Fruit fly (Drosophila melanogaster) whole organism, embryonic: ENCODE measurements around the gene CG45061.

Experiments used
- Blimp-1 ChIP-seq: fragments of 200-800 bp; sonication (Bioruptor generic); optimal IDR thresholded peaks from 3 replicates; lab custom pipeline; 2018; ENCODE audit warnings: missing biosample characterization, missing genetic modification characterization, mild to moderate bottlenecking, moderate library complexity, missing genetic modification reagents
- CG10462 ChIP-seq: fragments of 200-800 bp; sonication (Bioruptor generic); optimal IDR thresholded peaks from 2 replicates; lab custom pipeline; 2016; ENCODE audit warnings: missing biosample characterization, missing genetic modification characterization
- CG10979 ChIP-seq: fragments of 200-800 bp; sonication (Bioruptor generic); optimal IDR thresholded peaks from 2 replicates; lab custom pipeline; 2018; ENCODE audit warnings: missing biosample characterization, mild to moderate bottlenecking, missing genetic modification characterization, moderate library complexity
- CG11456 ChIP-seq: fragments of 200-800 bp; sonication (Bioruptor generic); IDR thresholded peaks from 3 replicates; pipeline ENCODE4 v1.3.6; 2022; ENCODE audit warnings: missing biosample characterization, missing genetic modification characterization
- CG11504 ChIP-seq: fragments of 200-800 bp; sonication (Bioruptor generic); optimal IDR thresholded peaks from 3 replicates; lab custom pipeline; 2019; ENCODE audit warnings: missing biosample characterization, mild to moderate bottlenecking, missing genetic modification characterization, moderate library complexity
- CG13424 ChIP-seq: fragments of 200-800 bp; sonication (Bioruptor generic); optimal IDR thresholded peaks from 2 replicates; lab custom pipeline; 2019; ENCODE audit warnings: missing biosample characterization, mild to moderate bottlenecking, missing genetic modification characterization, moderate library complexity
- CG13775 ChIP-seq: fragments of 200-800 bp; sonication (Bioruptor generic); optimal IDR thresholded peaks from 3 replicates; lab custom pipeline; 2017; ENCODE audit warnings: missing biosample characterization, mild to moderate bottlenecking, missing genetic modification characterization
- CG14050 ChIP-seq: fragments of 200-800 bp; sonication (Bioruptor generic); IDR thresholded peaks from 3 replicates; pipeline ENCODE4 v1.3.6; 2022; ENCODE audit warnings: missing biosample characterization, missing genetic modification characterization
- CG14441 ChIP-seq: fragments of 200-800 bp; sonication (Bioruptor generic); IDR thresholded peaks from 2 replicates; pipeline ENCODE4 v1.3.6; 2022; ENCODE audit warnings: missing biosample characterization, missing genetic modification characterization
- CG15514 ChIP-seq: fragments of 200-800 bp; sonication (Bioruptor generic); optimal IDR thresholded peaks from 3 replicates; lab custom pipeline; 2017; ENCODE audit warnings: missing biosample characterization, missing genetic modification characterization, mild to moderate bottlenecking, moderate library complexity, missing genetic modification reagents
- CG18011 ChIP-seq: fragments of 200-800 bp; sonication (Bioruptor generic); optimal IDR thresholded peaks from 2 replicates; lab custom pipeline; 2017; ENCODE audit warnings: missing biosample characterization, missing genetic modification characterization, mild to moderate bottlenecking, moderate library complexity, missing genotype
- CG18599 ChIP-seq: fragments of 200-800 bp; sonication (Bioruptor generic); optimal IDR thresholded peaks from 3 replicates; lab custom pipeline; 2017; ENCODE audit warnings: missing biosample characterization, missing genetic modification characterization, mild to moderate bottlenecking, moderate library complexity, missing genetic modification reagents
- CG30403 ChIP-seq: fragments of 200-800 bp; sonication (Bioruptor generic); optimal IDR thresholded peaks from 3 replicates; lab custom pipeline; 2016; ENCODE audit warnings: missing biosample characterization, missing genetic modification characterization
- CG33557 ChIP-seq: fragments of 200-800 bp; sonication (Bioruptor generic); optimal IDR thresholded peaks from 2 replicates; lab custom pipeline; 2019; ENCODE audit warnings: missing biosample characterization, mild to moderate bottlenecking, missing genetic modification characterization, moderate library complexity
- CG3847 ChIP-seq: fragments of 200-800 bp; sonication (Bioruptor generic); IDR thresholded peaks from 2 replicates; pipeline ENCODE4 v1.3.6; 2022; ENCODE audit warnings: missing biosample characterization, missing genetic modification characterization
- CG3995 ChIP-seq: fragments of 200-800 bp; sonication (Bioruptor generic); optimal IDR thresholded peaks from 3 replicates; lab custom pipeline; 2016; ENCODE audit warnings: missing biosample characterization, missing genetic modification characterization
- CG4424 ChIP-seq: fragments of 200-800 bp; sonication (Bioruptor generic); optimal IDR thresholded peaks from 3 replicates; lab custom pipeline; 2016; ENCODE audit warnings: missing biosample characterization, missing genetic modification characterization
- CG4617 ChIP-seq: fragments of 200-800 bp; sonication (Bioruptor generic); optimal IDR thresholded peaks from 3 replicates; lab custom pipeline; 2016; ENCODE audit warnings: missing biosample characterization, missing genetic modification characterization, borderline replicate concordance
- CG4820 ChIP-seq: fragments of 200-800 bp; sonication (Bioruptor generic); optimal IDR thresholded peaks from 3 replicates; lab custom pipeline; 2016; ENCODE audit warnings: missing biosample characterization, missing genetic modification characterization
- CG8359 ChIP-seq: fragments of 200-800 bp; sonication (Bioruptor generic); optimal IDR thresholded peaks from 2 replicates; lab custom pipeline; 2017; ENCODE audit warnings: missing biosample characterization, mild to moderate bottlenecking, missing genetic modification characterization, borderline replicate concordance
- CG9437 ChIP-seq: fragments of 200-800 bp; sonication (Bioruptor generic); optimal IDR thresholded peaks from 2 replicates; lab custom pipeline; 2018; ENCODE audit warnings: missing biosample characterization, mild to moderate bottlenecking, missing genetic modification characterization
- CG9609 ChIP-seq: fragments of 200-800 bp; sonication (Bioruptor generic); optimal IDR thresholded peaks from 3 replicates; lab custom pipeline; 2016; ENCODE audit warnings: missing biosample characterization, missing genetic modification characterization
- D19B ChIP-seq: fragments of 200-800 bp; sonication (Bioruptor generic); optimal IDR thresholded peaks from 2 replicates; lab custom pipeline; 2017; ENCODE audit warnings: missing biosample characterization, mild to moderate bottlenecking, missing genetic modification characterization
- Deaf1 ChIP-seq: fragments of 200-800 bp; optimal IDR thresholded peaks from 3 replicates; lab custom pipeline; 2019; ENCODE audit warnings: missing biosample characterization, mild to moderate bottlenecking, missing genetic modification characterization, moderate library complexity
- Doc2 ChIP-seq: fragments of 200-800 bp; sonication (Bioruptor generic); IDR thresholded peaks from 2 replicates; pipeline ENCODE4 v1.3.6; 2022; ENCODE audit warnings: missing biosample characterization, missing genetic modification characterization
- E2f2 ChIP-seq: fragments of 200-800 bp; sonication (Bioruptor generic); IDR thresholded peaks from 2 replicates; pipeline ENCODE4 v1.3.6; 2022; ENCODE audit warnings: missing biosample characterization, missing genetic modification characterization
- Fer3 ChIP-seq: fragments of 200-800 bp; sonication (Bioruptor generic); optimal IDR thresholded peaks from 2 replicates; lab custom pipeline; 2018; ENCODE audit warnings: missing biosample characterization, mild to moderate bottlenecking, missing genetic modification characterization, moderate library complexity
- H15 ChIP-seq: fragments of 200-800 bp; sonication (Bioruptor generic); IDR thresholded peaks from 3 replicates; pipeline ENCODE4 v1.3.6; 2022; ENCODE audit warnings: missing biosample characterization, missing genetic modification characterization
- Hr78 ChIP-seq, 2 experiments: fragments of 200-800 bp in 1 of 2; fragments of >200 bp in 1 of 2; sonication (Bioruptor generic) in 1 of 2; optimal IDR thresholded peaks; 2 replicates each; lab custom pipeline; 2017 to 2019; ENCODE audit warnings: missing biosample characterization in 2 of 2, missing genetic modification characterization in 2 of 2, mild to moderate bottlenecking in 1 of 2, moderate library complexity in 1 of 2
- Mad ChIP-seq: fragments of 200-800 bp; sonication (Bioruptor generic); optimal IDR thresholded peaks from 2 replicates; lab custom pipeline; 2016; ENCODE audit warnings: missing biosample characterization, missing genetic modification characterization
- Meics ChIP-seq: fragments of 200-800 bp; sonication (Bioruptor generic); optimal IDR thresholded peaks from 2 replicates; lab custom pipeline; 2017; ENCODE audit warnings: missing biosample characterization, mild to moderate bottlenecking, missing genetic modification characterization
- Nf-YC ChIP-seq: fragments of 200-800 bp; optimal IDR thresholded peaks from 3 replicates; lab custom pipeline; 2019; ENCODE audit warnings: missing biosample characterization, mild to moderate bottlenecking, missing genetic modification characterization, moderate library complexity
- Ravus ChIP-seq: fragments of 200-800 bp; sonication (Bioruptor generic); IDR thresholded peaks from 2 replicates; pipeline ENCODE4 v1.3.6; 2022; ENCODE audit warnings: missing biosample characterization, missing genetic modification characterization
- Rfx ChIP-seq: fragments of 200-800 bp; sonication (Bioruptor generic); IDR thresholded peaks from 2 replicates; pipeline ENCODE4 v1.3.6; 2022; ENCODE audit warnings: missing biosample characterization, missing genetic modification characterization
- Ssrp ChIP-seq: fragments of 200-800 bp; sonication (Bioruptor generic); optimal IDR thresholded peaks from 2 replicates; lab custom pipeline; 2018; ENCODE audit warnings: missing biosample characterization, mild to moderate bottlenecking, missing genetic modification characterization, moderate library complexity
- bsh ChIP-seq, 2 experiments: fragments of 200-800 bp; sonication (Bioruptor generic); optimal IDR thresholded peaks; 2 replicates each; lab custom pipeline; 2017 to 2018; ENCODE audit warnings: mild to moderate bottlenecking in 2 of 2, missing biosample characterization in 2 of 2, missing genetic modification characterization in 2 of 2, moderate library complexity in 1 of 2
- crc ChIP-seq: fragments of 200-800 bp; sonication (Bioruptor generic); optimal IDR thresholded peaks from 2 replicates; lab custom pipeline; 2016; ENCODE audit warnings: missing biosample characterization, missing genetic modification characterization
- danr ChIP-seq: fragments of 200-800 bp; sonication (Bioruptor generic); IDR thresholded peaks from 2 replicates; pipeline ENCODE4 v1.3.6; 2022; ENCODE audit warnings: missing biosample characterization, missing genetic modification characterization
- dysf ChIP-seq: fragments of 200-800 bp; sonication (Bioruptor generic); IDR thresholded peaks from 3 replicates; pipeline ENCODE4 v1.3.6; 2022; ENCODE audit warnings: missing biosample characterization, missing genetic modification characterization
- gsb ChIP-seq: fragments of 200-800 bp; sonication (Bioruptor generic); IDR thresholded peaks from 2 replicates; pipeline ENCODE4 v1.3.6; 2022; ENCODE audit warnings: missing biosample characterization, missing genetic modification characterization
- hkb ChIP-seq, 2 experiments: fragments of 200-800 bp in 1 of 2; fragments of >200 bp in 1 of 2; sonication (Bioruptor generic) in 1 of 2; IDR thresholded peaks in 1 of 2; optimal IDR thresholded peaks in 1 of 2; 2 replicates each; pipeline versions ENCODE4 v1.3.6 to Lab custom; 2017 to 2022; ENCODE audit warnings: missing biosample characterization in 1 of 2, missing genetic modification characterization in 1 of 2
- ind ChIP-seq: fragments of 200-800 bp; sonication (Bioruptor generic); optimal IDR thresholded peaks from 3 replicates; lab custom pipeline; 2016; ENCODE audit warnings: missing biosample characterization, missing genetic modification characterization
- nom ChIP-seq: fragments of 200-800 bp; sonication (Bioruptor generic); optimal IDR thresholded peaks from 2 replicates; lab custom pipeline; 2017; ENCODE audit warnings: missing biosample characterization, missing genetic modification characterization, mild to moderate bottlenecking, moderate library complexity, missing genetic modification reagents
- odd ChIP-seq: fragments of 200-800 bp; sonication (Bioruptor generic); optimal IDR thresholded peaks from 2 replicates; lab custom pipeline; 2017; ENCODE audit warnings: missing biosample characterization, mild to moderate bottlenecking, missing genetic modification characterization
- org-1 ChIP-seq: fragments of 200-800 bp; sonication (Bioruptor generic); optimal IDR thresholded peaks from 2 replicates; lab custom pipeline; 2017; ENCODE audit warnings: missing biosample characterization, missing genetic modification characterization
- pros ChIP-seq: fragments of 200-800 bp; sonication (Bioruptor generic); optimal IDR thresholded peaks from 3 replicates; lab custom pipeline; 2019; ENCODE audit warnings: missing biosample characterization, mild to moderate bottlenecking, missing genetic modification characterization, moderate library complexity
- scrt ChIP-seq: fragments of 200-800 bp; sonication (Bioruptor generic); optimal IDR thresholded peaks from 2 replicates; lab custom pipeline; 2018; ENCODE audit warnings: missing biosample characterization, mild to moderate bottlenecking, missing genetic modification characterization, moderate library complexity
- sob ChIP-seq: fragments of 200-800 bp; sonication (Bioruptor generic); IDR thresholded peaks from 2 replicates; pipeline ENCODE4 v1.3.6; 2022; ENCODE audit warnings: missing biosample characterization, missing genetic modification characterization
- zen ChIP-seq: fragments of 200-800 bp; sonication (Bioruptor generic); optimal IDR thresholded peaks from 3 replicates; lab custom pipeline; 2018; ENCODE audit warnings: missing biosample characterization, mild to moderate bottlenecking, missing genetic modification characterization, moderate library complexity

CG45061 gene

DNA sequence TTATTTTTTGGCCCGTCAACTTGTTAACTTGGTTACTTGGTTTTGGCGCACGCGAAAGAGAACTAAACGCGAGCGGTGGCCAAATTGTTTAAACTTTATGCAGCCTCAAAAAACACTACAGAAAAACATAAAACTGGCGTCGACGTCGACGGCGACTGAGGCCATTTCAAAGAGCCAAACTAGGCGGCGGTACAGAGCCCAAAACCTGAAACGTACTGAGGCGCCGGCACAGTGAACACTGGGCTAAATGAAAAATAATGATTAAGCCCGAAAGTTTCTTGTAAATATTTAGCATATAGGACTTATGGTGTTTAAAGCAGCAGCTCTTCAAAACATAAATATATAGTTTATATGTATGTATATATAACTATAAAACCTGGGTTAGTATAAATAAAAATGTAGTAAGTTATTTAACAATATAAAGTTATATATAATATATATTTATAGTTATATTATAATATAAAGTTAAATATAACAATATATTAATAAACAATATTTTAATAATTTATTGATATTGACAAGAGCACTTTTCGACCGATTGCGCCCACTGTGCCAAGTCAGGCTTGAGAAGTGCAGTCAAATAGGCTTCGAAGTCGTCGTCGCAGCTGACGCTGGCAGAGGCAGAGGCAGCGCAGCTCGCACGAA lies 28.2 kb upstream of the CG45061 start, which contains the start of gene CG15249 (continued):
- TF ChIP-seq ind (GFP tag; lab: Kevin White, UChicago) (peak; percentile 23), dysf (GFP tag; lab: Robert Waterston, UW) (peak; percentile 51; the same call in 1 of the 3 replicates), gsb (no peak), CG33557 (peak; percentile 36), CG10979 (tag; lab: Kevin White, UChicago) (peak; percentile 75), H15 (no peak), scrt (GFP tag; lab: Kevin White, UChicago) (no peak), Nf-YC (peak; percentile 60), CG11504 (tag; lab: Kevin White, UChicago) (peak; percentile 75), sob (GFP tag; lab: Robert Waterston, UW) (no peak), org-1 (GFP tag; lab: Kevin White, UChicago) (no peak), CG3995 (no peak), nom (GFP tag; lab: Kevin White, UChicago) (no peak), CG11456 (GFP tag; lab: Robert Waterston, UW) (no peak), D19B (GFP tag; lab: Kevin White, UChicago) (no peak), pros (GFP tag; lab: Kevin White, UChicago) (no peak), bsh (GFP tag; optimal IDR thresholded peaks at IDR 0.05; lab: Kevin White, UChicago) (peak; percentile 38 to 69), Deaf1 (peak; percentile 41), CG4820 (GFP tag; lab: Kevin White, UChicago) (peak; percentile 9), CG13775 (GFP tag; lab: Kevin White, UChicago) (peak; percentile 19), CG15514 (GFP tag; lab: Kevin White, UChicago) (no peak), Fer3 (no peak), CG30403 (peak; percentile 14), Blimp-1 (GFP tag; lab: Kevin White, UChicago) (peak; percentile 66), hkb (optimal IDR thresholded peaks at IDR 0.05; lab: Kevin White, UChicago) (no peak), hkb (GFP tag; IDR thresholded peaks at IDR 0.05; lab: Robert Waterston, UW) (peak; percentile 41; the same call in 1 of the 2 replicates), Hr78 (GFP tag; optimal IDR thresholded peaks at IDR 0.05; lab: Kevin White, UChicago) (peak in 1 of 2 experiments; percentile 8), CG8359 (GFP tag; lab: Kevin White, UChicago) (no peak), CG9609 (GFP tag; lab: Kevin White, UChicago) (no peak), zen (tag; lab: Kevin White, UChicago) (no peak), danr (GFP tag; lab: Robert Waterston, UW) (no peak), CG10462 (GFP tag; lab: Kevin White, UChicago) (no peak), Doc2 (no peak), CG9437 (GFP tag; lab: Kevin White, UChicago) (peak; percentile 60), odd (GFP tag; lab: Kevin White, UChicago) (peak; percentile 69), Ravus (GFP tag; lab: Robert Waterston, UW) (no peak), CG18599 (GFP tag; lab: Kevin White, UChicago) (peak; percentile 49), Rfx (GFP tag; lab: Robert Waterston, UW) (no peak), CG4617 (GFP tag; lab: Kevin White, UChicago) (no peak), E2f2 (GFP tag; lab: Robert Waterston, UW) (peak; percentile 33; the same call in 1 of the 2 replicates), Meics (GFP tag; lab: Kevin White, UChicago) (peak; percentile 42), crc (no peak), CG4424 (GFP tag; lab: Kevin White, UChicago) (peak; percentile 34), Mad (GFP tag; lab: Kevin White, UChicago) (no peak), CG3847 (GFP tag; lab: Robert Waterston, UW) (no peak), CG14050 (GFP tag; lab: Robert Waterston, UW) (no peak), CG14441 (GFP tag; lab: Robert Waterston, UW) (no peak), Ssrp (peak; percentile 67), CG13424 (tag; lab: Kevin White, UChicago) (peak; percentile 81), CG18011 (no peak)
